Fruit fly (Drosophila melanogaster) whole organism, embryonic: Measurements from ENCODE around the gene CecA1.

Experiments
- Asciz ChIP-seq: fragments of 200-800 bp; sonication (Bioruptor generic); optimal IDR thresholded peaks from 2 replicates; lab custom pipeline; 2017; ENCODE audit warnings: missing biosample characterization, mild to moderate bottlenecking, missing genetic modification characterization, missing genetic modification reagents
- Atf6 ChIP-seq: fragments of 200-800 bp; sonication (Bioruptor generic); IDR thresholded peaks from 2 replicates; pipeline ENCODE4 v1.3.6; 2022; ENCODE audit warnings: missing biosample characterization, missing genetic modification characterization
- Awh ChIP-seq: fragments of 200-800 bp; sonication (Bioruptor generic); IDR thresholded peaks from 2 replicates; pipeline ENCODE4, ENCODE4 v1.3.6; 2022; ENCODE audit warnings: missing biosample characterization, missing genetic modification characterization
- B-H2 ChIP-seq: fragments of 200-800 bp; sonication (Bioruptor generic); optimal IDR thresholded peaks from 2 replicates; lab custom pipeline; 2018; ENCODE audit warnings: missing biosample characterization, mild to moderate bottlenecking, missing genetic modification characterization
- CG10267 ChIP-seq: fragments of 200-800 bp; sonication (Bioruptor generic); optimal IDR thresholded peaks from 2 replicates; lab custom pipeline; 2018; ENCODE audit warnings: missing biosample characterization, mild to moderate bottlenecking, missing genetic modification characterization, moderate library complexity
- CG10959 ChIP-seq: fragments of 200-800 bp; sonication (Bioruptor generic); IDR thresholded peaks from 2 replicates; pipeline ENCODE4 v1.3.6; 2022; ENCODE audit warnings: missing biosample characterization, missing genetic modification characterization
- CG11398 ChIP-seq: fragments of 200-800 bp; sonication (Bioruptor generic); optimal IDR thresholded peaks from 2 replicates; lab custom pipeline; 2016; ENCODE audit warnings: missing biosample characterization, missing genetic modification characterization
- CG11456 ChIP-seq: fragments of 200-800 bp; sonication (Bioruptor generic); IDR thresholded peaks from 3 replicates; pipeline ENCODE4 v1.3.6; 2022; ENCODE audit warnings: missing biosample characterization, missing genetic modification characterization
- CG11504 ChIP-seq: fragments of 200-800 bp; sonication (Bioruptor generic); optimal IDR thresholded peaks from 3 replicates; lab custom pipeline; 2019; ENCODE audit warnings: missing biosample characterization, mild to moderate bottlenecking, missing genetic modification characterization, moderate library complexity
- CG13624 ChIP-seq: fragments of 200-800 bp; sonication (Bioruptor generic); optimal IDR thresholded peaks from 2 replicates; lab custom pipeline; 2016; ENCODE audit warnings: missing biosample characterization, missing genetic modification characterization
- CG1647 ChIP-seq: fragments of 200-800 bp; sonication (Bioruptor generic); optimal IDR thresholded peaks from 3 replicates; lab custom pipeline; 2016; ENCODE audit warnings: missing biosample characterization, missing genetic modification characterization
- CG18476 ChIP-seq: fragments of 200-800 bp; sonication (Bioruptor generic); optimal IDR thresholded peaks from 2 replicates; lab custom pipeline; 2016; ENCODE audit warnings: missing biosample characterization, mild to moderate bottlenecking, missing genetic modification characterization
- CG2678 ChIP-seq: fragments of 200-800 bp; sonication (Bioruptor generic); optimal IDR thresholded peaks from 3 replicates; lab custom pipeline; 2019; ENCODE audit warnings: missing biosample characterization, mild to moderate bottlenecking, missing genetic modification characterization, moderate library complexity
- CG3163 ChIP-seq: fragments of 200-800 bp; sonication (Bioruptor generic); optimal IDR thresholded peaks from 3 replicates; lab custom pipeline; 2016; ENCODE audit warnings: missing biosample characterization, missing genetic modification characterization
- CG32767 ChIP-seq: fragments of 200-800 bp; sonication (Bioruptor generic); IDR thresholded peaks from 2 replicates; pipeline ENCODE4 v1.3.6; 2022; ENCODE audit warnings: missing biosample characterization, missing genetic modification characterization
- CG32772 ChIP-seq: fragments of 200-800 bp; sonication (Bioruptor generic); IDR thresholded peaks from 2 replicates; pipeline ENCODE4 v1.3.6; 2022; ENCODE audit warnings: missing biosample characterization, missing genetic modification characterization
- CG3407 ChIP-seq: fragments of 200-800 bp; sonication (Bioruptor generic); optimal IDR thresholded peaks from 2 replicates; lab custom pipeline; 2018; ENCODE audit warnings: missing biosample characterization, mild to moderate bottlenecking, missing genetic modification characterization
- CG3726 ChIP-seq: fragments of 200-800 bp; sonication (Bioruptor generic); IDR thresholded peaks from 3 replicates; pipeline ENCODE4, ENCODE4 v1.3.6; 2022; ENCODE audit warnings: missing biosample characterization, missing genetic modification characterization
- CG42726 ChIP-seq: fragments of 200-800 bp; sonication (Bioruptor generic); IDR thresholded peaks from 2 replicates; pipeline ENCODE4 v1.3.6; 2022; ENCODE audit warnings: missing biosample characterization, missing genetic modification characterization; ENCODE audit not compliant: partially characterized antibody
- CG6175 ChIP-seq: fragments of 200-800 bp; sonication (Bioruptor generic); IDR thresholded peaks from 3 replicates; pipeline ENCODE4 v1.3.6; 2022; ENCODE audit warnings: missing biosample characterization, missing genetic modification characterization
- CG7839 ChIP-seq: fragments of 200-800 bp; sonication (Bioruptor generic); optimal IDR thresholded peaks from 3 replicates; lab custom pipeline; 2018; ENCODE audit warnings: missing biosample characterization, mild to moderate bottlenecking, missing genetic modification characterization, moderate library complexity
- Chrac-16 ChIP-seq: fragments of 200-800 bp; sonication (Bioruptor generic); optimal IDR thresholded peaks from 3 replicates; lab custom pipeline; 2016; ENCODE audit warnings: missing biosample characterization, missing genetic modification characterization
- CoRest ChIP-seq: fragments of 200-800 bp; sonication (Bioruptor generic); optimal IDR thresholded peaks from 3 replicates; lab custom pipeline; 2018; ENCODE audit warnings: missing biosample characterization, mild to moderate bottlenecking, missing genetic modification characterization, moderate library complexity
- Dek ChIP-seq: fragments of 200-800 bp; sonication (Bioruptor generic); optimal IDR thresholded peaks from 3 replicates; lab custom pipeline; 2019; ENCODE audit warnings: missing biosample characterization, mild to moderate bottlenecking, missing genetic modification characterization, moderate library complexity
- Ets65A ChIP-seq: fragments of 200-800 bp; sonication (Bioruptor generic); peaks from one replicate; lab custom pipeline; 2016; ENCODE audit warnings: missing biosample characterization, missing genetic modification characterization
- H15 ChIP-seq: fragments of 200-800 bp; sonication (Bioruptor generic); IDR thresholded peaks from 3 replicates; pipeline ENCODE4 v1.3.6; 2022; ENCODE audit warnings: missing biosample characterization, missing genetic modification characterization
- HHEX ChIP-seq: fragments of 200-800 bp; sonication (Bioruptor generic); optimal IDR thresholded peaks from 3 replicates; lab custom pipeline; 2017; ENCODE audit warnings: missing biosample characterization, mild to moderate bottlenecking, missing genetic modification characterization, missing genetic modification reagents
- HLHmδ ChIP-seq: fragments of 200-800 bp; sonication (Bioruptor generic); optimal IDR thresholded peaks from 2 replicates; lab custom pipeline; 2018; ENCODE audit warnings: missing biosample characterization, mild to moderate bottlenecking, missing genetic modification characterization, moderate library complexity
- Hr39 ChIP-seq: fragments of >200 bp; optimal IDR thresholded peaks from 2 replicates; lab custom pipeline; 2017
- Hr51 ChIP-seq, 2 experiments: fragments of 200-800 bp; sonication (Bioruptor generic); optimal IDR thresholded peaks; 2 replicates in 1 of 2; 3 replicates in 1 of 2; lab custom pipeline; 2016 to 2018; ENCODE audit warnings: missing biosample characterization in 2 of 2, missing genetic modification characterization in 2 of 2, mild to moderate bottlenecking in 1 of 2, moderate library complexity in 1 of 2
- Mes4 ChIP-seq: fragments of 200-800 bp; sonication (Bioruptor generic); optimal IDR thresholded peaks from 2 replicates; lab custom pipeline; 2016; ENCODE audit warnings: missing biosample characterization, missing genetic modification characterization
- abd-A ChIP-seq: fragments of 200-800 bp; sonication (Bioruptor generic); optimal IDR thresholded peaks from 3 replicates; lab custom pipeline; 2019; ENCODE audit warnings: missing biosample characterization, mild to moderate bottlenecking, missing genetic modification characterization, moderate library complexity
- dm ChIP-seq: fragments of 200-800 bp; sonication (Bioruptor generic); optimal IDR thresholded peaks from 3 replicates; lab custom pipeline; 2016; ENCODE audit warnings: missing biosample characterization, missing genetic modification characterization
- emc ChIP-seq: fragments of 200-800 bp; sonication (Bioruptor generic); optimal IDR thresholded peaks from 2 replicates; lab custom pipeline; 2016; ENCODE audit warnings: missing biosample characterization, missing genetic modification characterization
- fru ChIP-seq: fragments of >200 bp; optimal IDR thresholded peaks from 2 replicates; lab custom pipeline; 2017
- gce ChIP-seq: fragments of 200-800 bp; sonication (Bioruptor generic); IDR thresholded peaks from 3 replicates; pipeline ENCODE4 v1.3.6; 2022; ENCODE audit warnings: missing biosample characterization, missing genetic modification characterization
- gcm ChIP-seq: fragments of 200-800 bp; sonication (Bioruptor generic); optimal IDR thresholded peaks from 2 replicates; lab custom pipeline; 2019; ENCODE audit warnings: missing biosample characterization, mild to moderate bottlenecking, missing genetic modification characterization, moderate library complexity
- nom ChIP-seq: fragments of 200-800 bp; sonication (Bioruptor generic); optimal IDR thresholded peaks from 2 replicates; lab custom pipeline; 2017; ENCODE audit warnings: missing biosample characterization, missing genetic modification characterization, mild to moderate bottlenecking, moderate library complexity, missing genetic modification reagents
- org-1 ChIP-seq: fragments of 200-800 bp; sonication (Bioruptor generic); optimal IDR thresholded peaks from 2 replicates; lab custom pipeline; 2017; ENCODE audit warnings: missing biosample characterization, missing genetic modification characterization
- peb ChIP-seq: fragments of 200-800 bp; sonication (Bioruptor generic); IDR thresholded peaks from 2 replicates; pipeline ENCODE4 v1.3.6; 2022; ENCODE audit warnings: missing biosample characterization, missing genetic modification characterization
- row ChIP-seq: fragments of 200-800 bp; sonication (Bioruptor generic); IDR thresholded peaks from 3 replicates; pipeline ENCODE4 v1.3.6; 2022; ENCODE audit warnings: missing biosample characterization, missing genetic modification characterization
- salm ChIP-seq: fragments of 200-800 bp; sonication (Bioruptor generic); optimal IDR thresholded peaks from 2 replicates; lab custom pipeline; 2018; ENCODE audit warnings: missing biosample characterization, mild to moderate bottlenecking, missing genetic modification characterization
- sc ChIP-seq, 3 experiments: fragments of >200 bp in 2 of 3; fragments of 200-800 bp in 1 of 3; sonication (Bioruptor generic) in 1 of 3; optimal IDR thresholded peaks; 2 replicates in 2 of 3; 3 replicates in 1 of 3; lab custom pipeline; 2017; ENCODE audit warnings: mild to moderate bottlenecking in 1 of 3, missing biosample characterization in 1 of 3, missing genetic modification characterization in 1 of 3, missing genetic modification reagents in 1 of 3
- sens-2 ChIP-seq: fragments of 200-800 bp; sonication (Bioruptor generic); IDR thresholded peaks from 2 replicates; pipeline ENCODE4 v1.3.6; 2022; ENCODE audit warnings: missing biosample characterization, missing genetic modification characterization
- slou ChIP-seq: fragments of 200-800 bp; sonication (Bioruptor generic); optimal IDR thresholded peaks from 3 replicates; lab custom pipeline; 2016; ENCODE audit warnings: missing biosample characterization, missing genetic modification characterization
- trem ChIP-seq: fragments of 200-800 bp; optimal IDR thresholded peaks from 3 replicates; lab custom pipeline; 2019; ENCODE audit warnings: missing biosample characterization, mild to moderate bottlenecking, missing genetic modification characterization, moderate library complexity
- unpg ChIP-seq: fragments of 200-800 bp; sonication (Bioruptor generic); optimal IDR thresholded peaks from 3 replicates; lab custom pipeline; 2018; ENCODE audit warnings: missing biosample characterization, mild to moderate bottlenecking, missing genetic modification characterization, moderate library complexity
- usp ChIP-seq: fragments of >200 bp; optimal IDR thresholded peaks from 2 replicates; lab custom pipeline; 2017; ENCODE audit warnings: missing biosample characterization, missing genetic modification characterization

CecA1 gene

DNA sequence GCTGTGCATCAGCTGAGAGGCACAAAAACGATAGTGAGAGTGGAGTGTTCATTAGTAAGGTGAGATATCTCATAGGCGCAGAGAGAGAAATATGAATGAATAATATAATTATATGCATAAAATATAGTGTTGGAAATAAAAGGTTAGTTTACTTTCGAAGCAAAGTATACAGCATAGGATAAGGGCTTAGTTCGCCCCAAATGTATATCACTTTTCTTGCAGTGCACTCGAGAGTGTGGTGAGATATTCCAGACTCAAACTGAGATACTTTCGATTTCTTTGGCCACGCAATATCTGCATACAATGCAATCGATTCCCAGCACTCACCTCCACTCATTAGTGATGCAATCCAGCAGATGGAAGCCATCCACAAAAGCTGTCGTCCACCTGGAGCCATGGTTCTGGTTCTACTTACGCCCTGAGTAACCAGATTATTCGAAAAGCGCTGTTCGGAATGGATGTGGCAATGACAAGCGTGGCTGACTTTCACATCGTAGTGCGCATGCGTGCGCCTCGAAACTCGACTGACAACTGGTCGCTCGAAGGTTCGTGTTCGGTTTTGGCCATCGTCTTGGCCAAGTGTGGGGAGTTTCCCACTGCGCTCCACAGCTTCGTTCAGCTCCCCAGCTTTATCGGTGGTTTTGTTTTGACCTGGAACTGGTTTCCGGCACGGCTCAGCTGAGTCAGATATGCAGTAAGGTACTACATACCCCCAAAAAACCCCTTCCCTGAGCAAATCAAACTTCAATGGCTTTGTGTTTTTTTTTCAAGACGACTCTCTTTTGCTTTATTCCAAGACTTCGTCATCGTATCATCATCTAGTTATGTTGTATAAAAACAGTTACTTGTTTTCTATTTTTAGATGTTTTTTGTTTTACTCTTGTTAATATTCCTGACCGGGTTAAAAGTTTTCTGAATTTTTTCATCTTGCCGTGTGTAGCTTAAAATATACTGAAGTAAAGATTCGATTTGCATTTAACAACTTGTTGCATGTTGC, 39.7 kb upstream of the CecA1 start, which contains the start of gene Rsod (continued):
- no peak for TF ChIP-seq CG1647
- TF ChIP-seq usp (GFP tag; lab: Kevin White, UChicago) = no peak
- TF ChIP-seq CG13624 (GFP tag; lab: Kevin White, UChicago) = no peak
- TF ChIP-seq Hr51 (GFP tag; optimal IDR thresholded peaks at IDR 0.05; lab: Kevin White, UChicago) = peak in 1 of 2 experiments; percentile 66
- peak; percentile 63; the same call in 2 of the 3 replicates for TF ChIP-seq CG11456 (GFP tag; lab: Robert Waterston, UW)
- TF ChIP-seq slou = no peak
- TF ChIP-seq HHEX = peak; percentile 38
- peak; percentile 62 for TF ChIP-seq CG7839 (tag; lab: Kevin White, UChicago)
- peak; percentile 13 for TF ChIP-seq org-1
- peak; percentile 50; the same call in 1 of the 2 replicates for TF ChIP-seq CG10959 (GFP tag; lab: Robert Waterston, UW)
- TF ChIP-seq B-H2 = no peak
- TF ChIP-seq CG11504 (tag; lab: Kevin White, UChicago) = peak; percentile 68
- no peak for TF ChIP-seq CG11398
- peak; percentile 51 for TF ChIP-seq CG3407 (GFP tag; lab: Kevin White, UChicago)
- TF ChIP-seq CG42726 (GFP tag; lab: Robert Waterston, UW) = no peak
- peak; percentile 61 for TF ChIP-seq unpg (GFP tag; lab: Kevin White, UChicago)
- TF ChIP-seq Dek (tag; lab: Kevin White, UChicago) = peak; percentile 16
- TF ChIP-seq gce (GFP tag; lab: Robert Waterston, UW) = peak; percentile 82
- TF ChIP-seq Ets65A (GFP tag; lab: Kevin White, UChicago) = no peak
- peak; percentile 38; the same call in 1 of the 2 replicates for TF ChIP-seq CG32767 (GFP tag; lab: Robert Waterston, UW)
- peak; percentile 50 for TF ChIP-seq CG10267 (tag; lab: Kevin White, UChicago)
- TF ChIP-seq fru (lab: Kevin White, UChicago) = no peak
- TF ChIP-seq emc = no peak
- TF ChIP-seq Hr39 = no peak
- no peak; the same call in 1 of the 2 replicates for TF ChIP-seq Atf6
- peak; percentile 67 for TF ChIP-seq peb (GFP tag; lab: Robert Waterston, UW)
- TF ChIP-seq CG6175 (GFP tag; lab: Robert Waterston, UW) = no peak
- no peak for TF ChIP-seq sc (optimal IDR thresholded peaks at IDR 0.05; lab: Kevin White, UChicago)
- TF ChIP-seq sc (GFP tag; optimal IDR thresholded peaks at IDR 0.05; lab: Kevin White, UChicago) = peak; percentile 50
- TF ChIP-seq HLHmδ = no peak
- TF ChIP-seq CG3726 = peak; percentile 64; the same call in 2 of the 3 replicates
- TF ChIP-seq Asciz = peak; percentile 59
- TF ChIP-seq CG18476 = peak; percentile 24
- TF ChIP-seq abd-A (tag; lab: Kevin White, UChicago) = no peak
- TF ChIP-seq gcm (GFP tag; lab: Kevin White, UChicago) = peak; percentile 14
- TF ChIP-seq row = peak; percentile 74; the same call in 2 of the 3 replicates
- no peak for TF ChIP-seq dm (GFP tag; lab: Kevin White, UChicago)
- TF ChIP-seq Awh (GFP tag; lab: Robert Waterston, UW) = peak; percentile 86
- peak; percentile 36 for TF ChIP-seq Chrac-16 (GFP tag; lab: Kevin White, UChicago)
- peak; percentile 79 for TF ChIP-seq H15 (GFP tag; lab: Robert Waterston, UW)
- TF ChIP-seq Mes4 (GFP tag; lab: Kevin White, UChicago) = no peak
- TF ChIP-seq trem (tag; lab: Kevin White, UChicago) = peak; percentile 37
- no peak for TF ChIP-seq CG3163 (GFP tag; lab: Kevin White, UChicago)
- TF ChIP-seq CoRest (tag; lab: Kevin White, UChicago) = peak; percentile 27
- TF ChIP-seq salm = peak; percentile 37
- peak; percentile 63 for TF ChIP-seq CG2678 (tag; lab: Kevin White, UChicago)
- no peak for TF ChIP-seq nom
- TF ChIP-seq sens-2 (GFP tag; lab: Robert Waterston, UW) = peak; percentile 66
- TF ChIP-seq CG32772 (GFP tag; lab: Robert Waterston, UW) = peak; percentile 52; the same call in 1 of the 2 replicates
